Worm (Caenorhabditis elegans): ENCODE results near the gene set-21.

set-21 gene

ce11 chrIV:4437825-4438224 lies 47.2 kb downstream of the set-21 start:
- no peak for TF ChIP-seq nhr-77 (tag; optimal IDR thresholded peaks at IDR 0.05)
- no peak for TF ChIP-seq grh-1 (GFP tag; IDR thresholded peaks at IDR 0.05)
- TF ChIP-seq skn-1 (tag; optimal IDR thresholded peaks at IDR 0.05) = no peak
- peak; percentile 69 for TF ChIP-seq lin-14 (GFP tag; optimal IDR thresholded peaks at IDR 0.05)
- TF ChIP-seq isw-1 (GFP tag; IDR thresholded peaks at IDR 0.05) = no peak
- peak; percentile 73 for TF ChIP-seq nhr-85 (tag)
- no peak for TF ChIP-seq snpc-4 (tag; optimal IDR thresholded peaks at IDR 0.05)
- TF ChIP-seq nhr-237 (tag; optimal IDR thresholded peaks at IDR 0.05) = no peak
- TF ChIP-seq elt-3 (tag; optimal IDR thresholded peaks at IDR 0.05) = peak in 1 of 6 experiments; percentile 16
- TF ChIP-seq nhr-84 (tag; optimal IDR thresholded peaks at IDR 0.05) = no peak
- TF ChIP-seq hlh-17 (GFP tag; optimal IDR thresholded peaks at IDR 0.05; ENCODE audit: borderline replicate concordance) = no peak
- no peak for TF ChIP-seq ztf-4 (tag; optimal IDR thresholded peaks at IDR 0.05)
- peak; percentile 7 for TF ChIP-seq nhr-20 (tag; optimal IDR thresholded peaks at IDR 0.05)
- TF ChIP-seq ceh-82 (tag; optimal IDR thresholded peaks at IDR 0.05) = no peak
- TF ChIP-seq sptf-1 (tag; optimal IDR thresholded peaks at IDR 0.05) = no peak

DNA sequence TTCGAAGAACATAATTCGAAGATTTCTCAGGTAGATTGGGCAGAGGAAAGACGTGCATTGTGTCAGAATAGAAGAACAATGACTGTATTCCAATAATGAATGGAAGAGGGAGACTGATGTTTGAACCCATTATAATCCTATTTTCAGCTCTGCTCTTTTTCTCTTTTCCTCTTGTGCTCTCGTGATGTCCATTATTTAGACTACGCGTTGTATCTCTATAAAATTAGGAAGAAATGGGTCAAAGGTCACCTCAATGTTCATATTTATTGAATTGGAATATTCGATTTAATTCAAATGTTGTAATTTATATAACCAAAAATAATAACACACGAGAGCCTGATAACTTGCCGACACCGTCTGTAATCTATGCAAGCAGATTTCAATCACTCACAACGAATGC lies 48.5 kb downstream of the set-21 start, which contains the start of gene fbxb-74:
Gene fbxb-74, minus strand, starts transcription at position 101 of the 400 bp plus-strand sequence.
- TF ChIP-seq C34B4.2 (tag; optimal IDR thresholded peaks at IDR 0.05) (no peak), unc-62 (GFP tag; optimal IDR thresholded peaks at IDR 0.05) (no peak)

DNA sequence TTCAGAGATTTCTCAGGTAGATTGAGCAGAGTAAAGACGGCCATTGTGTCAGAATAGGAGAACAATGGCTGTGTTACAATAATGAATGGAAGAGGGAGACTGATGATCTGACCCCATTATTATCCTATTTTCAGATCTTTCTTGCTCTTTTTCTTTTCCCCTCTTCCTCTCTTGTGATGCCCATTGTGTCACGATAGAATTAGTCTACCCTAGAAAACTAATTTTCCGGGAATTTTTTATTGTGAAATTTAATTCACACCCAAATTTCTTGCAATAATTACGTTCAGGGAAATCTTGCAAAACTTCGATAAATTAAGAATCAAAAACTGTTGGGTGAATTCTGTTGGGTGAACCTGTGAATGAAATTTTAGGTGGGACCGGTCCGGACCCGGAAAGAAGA lies 50.4 kb downstream of the set-21 start, which contains the start of gene fbxb-75:
Gene fbxb-75, minus strand, starts transcription at position 101 of the 400 bp plus-strand sequence.
- no peak for TF ChIP-seq snu-23 (GFP tag; optimal IDR thresholded peaks at IDR 0.05)
- TF ChIP-seq ets-5 (GFP tag; IDR thresholded peaks at IDR 0.05) = no peak
- no peak for TF ChIP-seq efl-3 (GFP tag; optimal IDR thresholded peaks at IDR 0.05)
- no peak for TF ChIP-seq lin-14 (GFP tag; optimal IDR thresholded peaks at IDR 0.05)
- no peak for TF ChIP-seq lin-35 (GFP tag; optimal IDR thresholded peaks at IDR 0.05)
- TF ChIP-seq irx-1 (tag; optimal IDR thresholded peaks at IDR 0.05) = no peak
- no peak for TF ChIP-seq unc-30 (tag; optimal IDR thresholded peaks at IDR 0.05)
- no peak for TF ChIP-seq nhr-77 (tag; optimal IDR thresholded peaks at IDR 0.05)
- TF ChIP-seq skn-1 (tag; optimal IDR thresholded peaks at IDR 0.05) = no peak
- no peak for TF ChIP-seq nhr-237 (tag; optimal IDR thresholded peaks at IDR 0.05)
- no peak for TF ChIP-seq blmp-1 (tag; optimal IDR thresholded peaks at IDR 0.05)
- TF ChIP-seq dpl-1 (GFP tag; optimal IDR thresholded peaks at IDR 0.05) = no peak
- TF ChIP-seq nhr-84 (tag; optimal IDR thresholded peaks at IDR 0.05) = no peak
- TF ChIP-seq elt-2 (tag; optimal IDR thresholded peaks at IDR 0.05) = no peak

Data from whole organism, L1 larva.